Worm (Caenorhabditis elegans): Measurements from ENCODE around the gene mrpl-2.

ce11 chrIV:787755-788154 is 14.7 kb downstream of the mrpl-2 start, which contains the start of gene F56B3.6:
- TF ChIP-seq pat-9 (tag; optimal IDR thresholded peaks at IDR 0.05) (no peak), ama-1 (optimal IDR thresholded peaks at IDR 0.05) (no peak), sox-4 (tag; optimal IDR thresholded peaks at IDR 0.05) (no peak), lin-11 (tag; optimal IDR thresholded peaks at IDR 0.05) (no peak), nhr-11 (tag; optimal IDR thresholded peaks at IDR 0.05) (no peak), nhr-232 (tag; optimal IDR thresholded peaks at IDR 0.05) (no peak), dmd-4 (tag; optimal IDR thresholded peaks at IDR 0.05; ENCODE audit: borderline replicate concordance) (no peak), pax-1 (tag; optimal IDR thresholded peaks at IDR 0.05) (no peak), ttx-3 (tag; optimal IDR thresholded peaks at IDR 0.05) (no peak)
